Fruit fly (Drosophila melanogaster): Measurements from ENCODE around the gene narya.

Gene narya

dm6 chrX:19495611-19496583 is 21.0 kb downstream of the narya start (continued):
- TF ChIP-seq Dip2 (GFP tag; IDR thresholded peaks at IDR 0.05) (no peak), Med (GFP tag) (peak; percentile 92), tin (GFP tag; optimal IDR thresholded peaks at IDR 0.05) (peak; percentile 40), CG17802 (tag; optimal IDR thresholded peaks at IDR 0.05) (no peak), ssp (GFP tag; IDR thresholded peaks at IDR 0.05) (peak; percentile 47; the same call in 1 of the 2 replicates), CG12942 (GFP tag; optimal IDR thresholded peaks at IDR 0.05) (peak; percentile 43), stc (GFP tag; IDR thresholded peaks at IDR 0.05) (peak; percentile 52), jigr1 (GFP tag; IDR thresholded peaks at IDR 0.05) (0 out of 3 replicates have a peak, but pooled peaks have one; percentile 23), CG6175 (GFP tag; IDR thresholded peaks at IDR 0.05) (no peak), grau (tag; optimal IDR thresholded peaks at IDR 0.05) (peak; percentile 74), hb (GFP tag; IDR thresholded peaks at IDR 0.05; ENCODE audit: partially characterized antibody) (no peak), CG14050 (GFP tag; IDR thresholded peaks at IDR 0.05) (no peak), CG11560 (tag; IDR thresholded peaks at IDR 0.05) (peak; percentile 18; the same call in 1 of the 3 replicates), CG6765 (GFP tag; optimal IDR thresholded peaks at IDR 0.05) (no peak), seq (GFP tag; IDR thresholded peaks at IDR 0.05) (peak; percentile 56; the same call in 1 of the 2 replicates), toy (GFP tag; IDR thresholded peaks at IDR 0.05) (no peak), CG16813 (GFP tag; IDR thresholded peaks at IDR 0.05; ENCODE audit: partially characterized antibody) (no peak), wdn (GFP tag; IDR thresholded peaks at IDR 0.05) (0 out of 2 replicates have a peak, but pooled peaks have one; percentile 47), Hmx (GFP tag; optimal IDR thresholded peaks at IDR 0.05) (no peak), ken (GFP tag; IDR thresholded peaks at IDR 0.05) (peak; percentile 49; the same call in 1 of the 3 replicates), Ada2b (GFP tag; IDR thresholded peaks at IDR 0.05) (peak; percentile 57; the same call in 1 of the 2 replicates), trh (GFP tag; optimal IDR thresholded peaks at IDR 0.05) (no peak), Chrac-16 (GFP tag; optimal IDR thresholded peaks at IDR 0.05) (peak; percentile 22), CG10959 (GFP tag; IDR thresholded peaks at IDR 0.05) (no peak), CG1024 (GFP tag; IDR thresholded peaks at IDR 0.05) (no peak), Stat92E (GFP tag; optimal IDR thresholded peaks at IDR 0.05) (no peak), Vsx1 (GFP tag; optimal IDR thresholded peaks at IDR 0.05) (no peak), Hsf (GFP tag; optimal IDR thresholded peaks at IDR 0.05) (peak; percentile 38), CG2202 (tag; optimal IDR thresholded peaks at IDR 0.05) (no peak), ac (GFP tag; optimal IDR thresholded peaks at IDR 0.05) (peak; percentile 16), CG5953 (GFP tag; IDR thresholded peaks at IDR 0.05) (0 out of 2 replicates have a peak, but pooled peaks have one; percentile 6), CG33557 (GFP tag; optimal IDR thresholded peaks at IDR 0.05) (no peak), CG13775 (GFP tag; optimal IDR thresholded peaks at IDR 0.05) (peak; percentile 43), scrt (GFP tag; optimal IDR thresholded peaks at IDR 0.05) (peak; percentile 41), Nf-YC (tag; optimal IDR thresholded peaks at IDR 0.05) (peak; percentile 57), Rx (GFP tag; IDR thresholded peaks at IDR 0.05) (peak; percentile 34; the same call in 1 of the 2 replicates), Hr3 (GFP tag; optimal IDR thresholded peaks at IDR 0.05) (peak; percentile 38), Myb (GFP tag; optimal IDR thresholded peaks at IDR 0.05) (peak; percentile 44), ham (GFP tag; IDR thresholded peaks at IDR 0.05) (no peak), HmgD (GFP tag; optimal IDR thresholded peaks at IDR 0.05) (peak; percentile 15), Jarid2 (GFP tag; optimal IDR thresholded peaks at IDR 0.05) (no peak), CG9932 (GFP tag; IDR thresholded peaks at IDR 0.05) (peak; percentile 67), wor (GFP tag; IDR thresholded peaks at IDR 0.05) (0 out of 2 replicates have a peak, but pooled peaks have one; percentile 27), fu2 (GFP tag; optimal IDR thresholded peaks at IDR 0.05) (peak; percentile 45), CG3281 (GFP tag; optimal IDR thresholded peaks at IDR 0.05) (peak; percentile 81), dmrt99B (tag; optimal IDR thresholded peaks at IDR 0.05) (peak; percentile 71), sqz (GFP tag; optimal IDR thresholded peaks at IDR 0.05) (no peak), onecut (GFP tag; IDR thresholded peaks at IDR 0.05) (0 out of 2 replicates have a peak, but pooled peaks have one; percentile 30)
